Fruit fly (Drosophila melanogaster): Measurements from ENCODE around the gene CG45690.

The CG45690 gene

dm6 chr2L:10676933-10677714 is 19.0 kb downstream of the CG45690 start, which contains the start of gene CG17104 (continued):
- TF ChIP-seq ap (GFP tag; IDR thresholded peaks at IDR 0.05) (no peak), CG13424 (tag; optimal IDR thresholded peaks at IDR 0.05) (peak; percentile 51), fu2 (GFP tag; optimal IDR thresholded peaks at IDR 0.05) (no peak), GATAe (GFP tag; conservative IDR thresholded peaks at IDR 0.05) (no peak), shn (GFP tag; optimal IDR thresholded peaks at IDR 0.05) (no peak), CG8388 (GFP tag; optimal IDR thresholded peaks at IDR 0.05) (no peak), Tbp (GFP tag; optimal IDR thresholded peaks at IDR 0.05) (no peak), pum (GFP tag; optimal IDR thresholded peaks at IDR 0.05) (no peak), Ada2b (GFP tag; IDR thresholded peaks at IDR 0.05) (no peak), insv (GFP tag; optimal IDR thresholded peaks at IDR 0.05) (no peak), Bdp1 (GFP tag; optimal IDR thresholded peaks at IDR 0.05) (no peak), pfk (GFP tag; optimal IDR thresholded peaks at IDR 0.05) (no peak), nerfin-2 (GFP tag; IDR thresholded peaks at IDR 0.05; ENCODE audit: partially characterized antibody) (no peak), hth (optimal IDR thresholded peaks at IDR 0.05) (no peak), Eip74EF (GFP tag; optimal IDR thresholded peaks at IDR 0.05) (no peak), CG14965 (GFP tag; optimal IDR thresholded peaks at IDR 0.05; ENCODE audit: borderline replicate concordance) (no peak), HmgZ (tag; optimal IDR thresholded peaks at IDR 0.05) (no peak), CG17385 (GFP tag; optimal IDR thresholded peaks at IDR 0.05) (peak; percentile 34), CG10267 (tag; optimal IDR thresholded peaks at IDR 0.05) (peak; percentile 5), caup (GFP tag; optimal IDR thresholded peaks at IDR 0.05; ENCODE audit: severe bottlenecking) (no peak), CG11247 (GFP tag; IDR thresholded peaks at IDR 0.05) (no peak), Pdp1 (GFP tag; optimal IDR thresholded peaks at IDR 0.05) (peak in 1 of 2 experiments; percentile 7), oc (tag; optimal IDR thresholded peaks at IDR 0.05) (no peak), dati (GFP tag; IDR thresholded peaks at IDR 0.05) (no peak), bigmax (GFP tag; optimal IDR thresholded peaks at IDR 0.05) (no peak), CG6813 (GFP tag; optimal IDR thresholded peaks at IDR 0.05) (no peak), CG4617 (GFP tag; optimal IDR thresholded peaks at IDR 0.05; ENCODE audit: borderline replicate concordance) (no peak), repo (GFP tag; optimal IDR thresholded peaks at IDR 0.05) (no peak), hb (GFP tag; IDR thresholded peaks at IDR 0.05; ENCODE audit: partially characterized antibody) (no peak), Opbp (GFP tag; IDR thresholded peaks at IDR 0.05; ENCODE audit: partially characterized antibody) (no peak), tx (GFP tag; optimal IDR thresholded peaks at IDR 0.05) (peak; percentile 29), twi (tag; optimal IDR thresholded peaks at IDR 0.05) (no peak), CG2889 (GFP tag; IDR thresholded peaks at IDR 0.05) (no peak), sug (tag; optimal IDR thresholded peaks at IDR 0.05) (no peak), da (GFP tag; optimal IDR thresholded peaks at IDR 0.05) (no peak), CG10979 (tag; optimal IDR thresholded peaks at IDR 0.05) (no peak), hkb (optimal IDR thresholded peaks at IDR 0.05) (no peak), hkb (GFP tag; IDR thresholded peaks at IDR 0.05) (peak; percentile 49; the same call in 1 of the 2 replicates), CG10543 (GFP tag; optimal IDR thresholded peaks at IDR 0.05) (no peak), zfh2 (GFP tag; optimal IDR thresholded peaks at IDR 0.05) (no peak), Nf-YA (GFP tag; IDR thresholded peaks at IDR 0.05) (no peak), ftz-f1 (GFP tag; optimal IDR thresholded peaks at IDR 0.05) (no peak), Optix (GFP tag; IDR thresholded peaks at IDR 0.05) (no peak), CG9817 (tag; optimal IDR thresholded peaks at IDR 0.05) (peak; percentile 5), run (tag; optimal IDR thresholded peaks at IDR 0.05) (no peak), CG15011 (GFP tag; optimal IDR thresholded peaks at IDR 0.05) (no peak), MBD-R2 (GFP tag; IDR thresholded peaks at IDR 0.05) (no peak), tup (GFP tag; optimal IDR thresholded peaks at IDR 0.05) (no peak), bbx (GFP tag; IDR thresholded peaks at IDR 0.05; ENCODE audit: partially characterized antibody) (no peak)

All from whole organism, embryonic.